Fruit fly (Drosophila melanogaster): Measurements from ENCODE around the gene CG10600.

Gene CG10600

DNA sequence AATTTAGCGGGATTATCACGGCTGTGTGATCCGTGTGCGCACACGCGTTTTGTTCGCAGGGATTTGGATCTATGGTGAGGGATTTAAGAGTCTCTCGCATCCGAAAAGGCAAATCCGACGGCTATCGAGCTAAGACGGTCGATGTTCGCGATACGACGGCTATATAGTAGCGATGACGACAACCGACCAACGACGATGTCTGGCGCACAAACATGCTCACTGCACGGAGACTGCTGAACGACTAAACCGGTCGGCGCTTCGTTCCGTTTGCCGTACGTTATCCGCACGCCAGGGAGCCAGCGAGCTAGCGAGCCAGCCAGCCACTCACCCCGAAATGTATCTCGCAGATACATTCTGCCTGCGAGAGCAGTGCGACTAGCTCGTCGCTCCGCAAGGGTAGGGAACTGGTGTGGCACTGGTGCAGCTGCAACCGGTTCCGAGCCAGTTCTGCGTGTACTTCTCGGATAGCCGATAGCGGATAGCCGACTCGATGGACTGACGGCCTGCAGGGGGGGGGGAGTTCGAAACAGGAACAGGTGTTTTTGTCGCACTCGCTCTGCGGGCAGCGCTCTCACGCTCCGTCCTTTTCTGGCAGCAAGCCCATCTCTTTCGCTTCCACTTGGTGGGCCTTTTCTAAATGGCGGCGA, 41.7 kb upstream of the CG10600 start, which contains the start of gene tup (continued):
- TF ChIP-seq gfzf (GFP tag; optimal IDR thresholded peaks at IDR 0.05) (no peak), Dfd (GFP tag; optimal IDR thresholded peaks at IDR 0.05) (no peak), CG15514 (GFP tag; optimal IDR thresholded peaks at IDR 0.05) (peak; percentile 73), pum (GFP tag; optimal IDR thresholded peaks at IDR 0.05) (no peak), Hsf (GFP tag; optimal IDR thresholded peaks at IDR 0.05) (no peak), Usf (GFP tag; optimal IDR thresholded peaks at IDR 0.05) (no peak), CG34376 (GFP tag; optimal IDR thresholded peaks at IDR 0.05) (no peak), CG4328 (GFP tag; optimal IDR thresholded peaks at IDR 0.05) (no peak), Gsc (GFP tag; IDR thresholded peaks at IDR 0.05) (no peak), ato (GFP tag; IDR thresholded peaks at IDR 0.05; ENCODE audit: partially characterized antibody) (0 out of 2 replicates have a peak, but pooled peaks have one; percentile 14), ci (GFP tag; IDR thresholded peaks at IDR 0.05) (peak; percentile 73; the same call in 2 of the 3 replicates), Rfx (GFP tag; IDR thresholded peaks at IDR 0.05) (0 out of 2 replicates have a peak, but pooled peaks have one; percentile 22), CG1233 (GFP tag; optimal IDR thresholded peaks at IDR 0.05) (no peak), CG9797 (GFP tag; optimal IDR thresholded peaks at IDR 0.05) (no peak), CG15269 (tag; optimal IDR thresholded peaks at IDR 0.05) (no peak), B-H1 (GFP tag; IDR thresholded peaks at IDR 0.05) (no peak), grau (tag; optimal IDR thresholded peaks at IDR 0.05) (peak; percentile 1), CG8359 (GFP tag; optimal IDR thresholded peaks at IDR 0.05; ENCODE audit: borderline replicate concordance) (no peak), D (optimal IDR thresholded peaks at IDR 0.05) (no peak), D (GFP tag; optimal IDR thresholded peaks at IDR 0.05) (no peak), Meics (GFP tag; optimal IDR thresholded peaks at IDR 0.05) (no peak), h (optimal IDR thresholded peaks at IDR 0.05) (no peak), zen2 (GFP tag; IDR thresholded peaks at IDR 0.05; ENCODE audit: partially characterized antibody) (0 out of 3 replicates have a peak, but pooled peaks have one; percentile 20), CG7839 (tag; optimal IDR thresholded peaks at IDR 0.05) (no peak), run (tag; optimal IDR thresholded peaks at IDR 0.05) (no peak), CG10462 (GFP tag; optimal IDR thresholded peaks at IDR 0.05) (no peak), CG14667 (GFP tag; IDR thresholded peaks at IDR 0.05) (no peak), nom (GFP tag; optimal IDR thresholded peaks at IDR 0.05) (peak; percentile 43), Camta (GFP tag; optimal IDR thresholded peaks at IDR 0.05) (no peak), ase (GFP tag; IDR thresholded peaks at IDR 0.05) (no peak), CG11696 (GFP tag; IDR thresholded peaks at IDR 0.05) (no peak), ewg (GFP tag; optimal IDR thresholded peaks at IDR 0.05) (peak; percentile 98), Ets65A (GFP tag) (no peak), az2 (GFP tag; optimal IDR thresholded peaks at IDR 0.05) (no peak), Oli (tag; optimal IDR thresholded peaks at IDR 0.05) (no peak), CG7745 (tag; optimal IDR thresholded peaks at IDR 0.05) (peak; percentile 49), dati (GFP tag; IDR thresholded peaks at IDR 0.05) (no peak), CG8924 (tag; optimal IDR thresholded peaks at IDR 0.05) (peak; percentile 17), CG13287 (GFP tag; IDR thresholded peaks at IDR 0.05; ENCODE audit: partially characterized antibody) (peak; percentile 32; the same call in 1 of the 2 replicates), ham (GFP tag; IDR thresholded peaks at IDR 0.05) (no peak), CG9215 (GFP tag; IDR thresholded peaks at IDR 0.05) (no peak), maf-S (GFP tag; optimal IDR thresholded peaks at IDR 0.05) (no peak), zen (tag; optimal IDR thresholded peaks at IDR 0.05) (no peak), CG12071 (GFP tag; optimal IDR thresholded peaks at IDR 0.05) (no peak), CG3163 (GFP tag; optimal IDR thresholded peaks at IDR 0.05) (no peak), CG15696 (tag; optimal IDR thresholded peaks at IDR 0.05) (no peak), jumu (GFP tag; optimal IDR thresholded peaks at IDR 0.05) (no peak), CG14050 (GFP tag; IDR thresholded peaks at IDR 0.05) (no peak), ara (GFP tag; IDR thresholded peaks at IDR 0.05) (no peak), Trl (optimal IDR thresholded peaks at IDR 0.05) (peak; percentile 2 to 7), Trl (GFP tag; optimal IDR thresholded peaks at IDR 0.05) (no peak)

All from whole organism, embryonic.